Fruit fly (Drosophila melanogaster) Kc167 (cell line): ENCODE results near the gene daw.

Experiments used
- Myc ChIP-seq: fragments of >200 bp; optimal IDR thresholded peaks from 2 replicates; lab custom pipeline; 2017; ENCODE audit warnings: missing external identifiers
- psq ChIP-seq: fragments of >200 bp; optimal IDR thresholded peaks from 2 replicates; lab custom pipeline; 2017; ENCODE audit warnings: missing external identifiers

- TF ChIP-seq psq (no peak), Myc (lab: Kevin White, UChicago) (no peak)
Measured at dm6 chr2L:2800956-2801776, 3.9 kb upstream of the daw start.
